Worm (Caenorhabditis elegans): ENCODE measurements around the gene odd-1.

The odd-1 gene

ce11 chrIII:7069981-7070380, 38.1 kb upstream of the odd-1 start, which contains the start of gene tmem-17:
Gene tmem-17, plus strand, starts transcription at chrIII:7070281.
- TF ChIP-seq nhr-43 (tag; optimal IDR thresholded peaks at IDR 0.05; ENCODE audit: poor library complexity, severe bottlenecking), result no peak
- TF ChIP-seq tbx-2 (tag; optimal IDR thresholded peaks at IDR 0.05), result no peak
- TF ChIP-seq nhr-23 (tag; optimal IDR thresholded peaks at IDR 0.05), result no peak
- no peak for TF ChIP-seq daf-12 (tag; optimal IDR thresholded peaks at IDR 0.05)
- no peak for TF ChIP-seq ztf-11 (tag; optimal IDR thresholded peaks at IDR 0.05)
- TF ChIP-seq ceh-16 (tag; optimal IDR thresholded peaks at IDR 0.05), result no peak
- no peak for TF ChIP-seq lin-15B (tag; optimal IDR thresholded peaks at IDR 0.05)
- TF ChIP-seq ama-1 (optimal IDR thresholded peaks at IDR 0.05), result no peak
- TF ChIP-seq egl-5 (tag; optimal IDR thresholded peaks at IDR 0.05), result no peak
- no peak for TF ChIP-seq aly-2 (tag; optimal IDR thresholded peaks at IDR 0.05)
- TF ChIP-seq nfya-1 (tag; optimal IDR thresholded peaks at IDR 0.05; ENCODE audit: insufficient read depth), result no peak
- no peak for TF ChIP-seq elt-2 (tag; optimal IDR thresholded peaks at IDR 0.05)
- no peak for TF ChIP-seq lin-39 (tag; optimal IDR thresholded peaks at IDR 0.05)

ce11 chrIII:7072452-7072851, 35.7 kb upstream of the odd-1 start, which contains the start of gene lin-37:
Gene lin-37, minus strand, starts transcription at chrIII:7072552.
- TF ChIP-seq ZK546.5 (tag; optimal IDR thresholded peaks at IDR 0.05) (no peak), pha-4 (tag; optimal IDR thresholded peaks at IDR 0.05) (no peak), elt-3 (tag; optimal IDR thresholded peaks at IDR 0.05) (no peak), tbx-2 (tag; optimal IDR thresholded peaks at IDR 0.05) (no peak), sea-2 (GFP tag; optimal IDR thresholded peaks at IDR 0.05) (no peak), zag-1 (tag; optimal IDR thresholded peaks at IDR 0.05) (no peak), mml-1 (tag; optimal IDR thresholded peaks at IDR 0.05) (no peak), nhr-11 (tag; optimal IDR thresholded peaks at IDR 0.05) (no peak), mdl-1 (tag; optimal IDR thresholded peaks at IDR 0.05) (no peak), fos-1 (tag; optimal IDR thresholded peaks at IDR 0.05) (no peak), nhr-12 (tag; optimal IDR thresholded peaks at IDR 0.05) (no peak), ztf-4 (tag; optimal IDR thresholded peaks at IDR 0.05) (no peak), nhr-77 (tag; optimal IDR thresholded peaks at IDR 0.05) (no peak), elt-1 (tag; optimal IDR thresholded peaks at IDR 0.05) (no peak), elt-2 (tag; optimal IDR thresholded peaks at IDR 0.05) (no peak), nhr-43 (tag; optimal IDR thresholded peaks at IDR 0.05; ENCODE audit: poor library complexity, severe bottlenecking) (no peak), ceh-9 (tag; optimal IDR thresholded peaks at IDR 0.05) (no peak)

ce11 chrIII:7073801-7074386, 34.2 kb upstream of the odd-1 start, which contains the start of gene ZK418.5:
Gene ZK418.5, minus strand, starts transcription at chrIII:7073851.
- no peak for TF ChIP-seq hmg-11 (tag; optimal IDR thresholded peaks at IDR 0.05)
- no peak for TF ChIP-seq daf-12 (tag; optimal IDR thresholded peaks at IDR 0.05)
- peak; percentile 14 for TF ChIP-seq nhr-25 (tag; optimal IDR thresholded peaks at IDR 0.05)
- TF ChIP-seq lsy-12 (tag; optimal IDR thresholded peaks at IDR 0.05), result no peak
- no peak for TF ChIP-seq unc-62 (GFP tag; optimal IDR thresholded peaks at IDR 0.05)
- TF ChIP-seq aly-2 (tag; optimal IDR thresholded peaks at IDR 0.05), result no peak
- peak; percentile 53 for TF ChIP-seq nfya-1 (tag; optimal IDR thresholded peaks at IDR 0.05; ENCODE audit: insufficient read depth)
- TF ChIP-seq mdl-1 (tag; optimal IDR thresholded peaks at IDR 0.05), result no peak
- peak; percentile 9 for TF ChIP-seq lin-39 (tag; optimal IDR thresholded peaks at IDR 0.05)
- TF ChIP-seq mml-1 (tag; optimal IDR thresholded peaks at IDR 0.05), result no peak
- TF ChIP-seq egl-5 (tag; optimal IDR thresholded peaks at IDR 0.05), result no peak
- TF ChIP-seq fkh-10 (GFP tag; optimal IDR thresholded peaks at IDR 0.05), result no peak
- TF ChIP-seq skn-1 (tag; optimal IDR thresholded peaks at IDR 0.05), result no peak
- TF ChIP-seq nhr-28 (tag; optimal IDR thresholded peaks at IDR 0.05), result no peak
- TF ChIP-seq pha-4 (tag; optimal IDR thresholded peaks at IDR 0.05), result peak; percentile 63
- TF ChIP-seq elt-2 (tag; optimal IDR thresholded peaks at IDR 0.05), result peak; percentile 20
- TF ChIP-seq ceh-82 (tag; optimal IDR thresholded peaks at IDR 0.05), result no peak
- TF ChIP-seq nhr-67 (tag; optimal IDR thresholded peaks at IDR 0.05), result no peak
- no peak for TF ChIP-seq zag-1 (tag; optimal IDR thresholded peaks at IDR 0.05)
- TF ChIP-seq elt-1 (tag; optimal IDR thresholded peaks at IDR 0.05), result no peak
- no peak for TF ChIP-seq fkh-2 (tag; optimal IDR thresholded peaks at IDR 0.05)
- TF ChIP-seq ama-1 (optimal IDR thresholded peaks at IDR 0.05), result no peak
- peak; percentile 62 for TF ChIP-seq lin-15B (tag; optimal IDR thresholded peaks at IDR 0.05)
- TF ChIP-seq elt-3 (tag; optimal IDR thresholded peaks at IDR 0.05), result no peak
- TF ChIP-seq jun-1 (tag; optimal IDR thresholded peaks at IDR 0.05), result no peak
- no peak for TF ChIP-seq ceh-16 (tag; optimal IDR thresholded peaks at IDR 0.05)
- TF ChIP-seq ztf-4 (tag; optimal IDR thresholded peaks at IDR 0.05), result no peak
- peak; percentile 16 for TF ChIP-seq R02D3.7 (tag; optimal IDR thresholded peaks at IDR 0.05)
- no peak for TF ChIP-seq egl-27 (tag; optimal IDR thresholded peaks at IDR 0.05)
- TF ChIP-seq sea-2 (GFP tag; optimal IDR thresholded peaks at IDR 0.05), result no peak
- TF ChIP-seq nhr-23 (tag; optimal IDR thresholded peaks at IDR 0.05), result peak; percentile 34
- no peak for TF ChIP-seq eor-1 (tag; optimal IDR thresholded peaks at IDR 0.05)
- no peak for TF ChIP-seq snpc-4 (tag; optimal IDR thresholded peaks at IDR 0.05)

All from whole organism, L3 larva.